Worm (Caenorhabditis elegans) whole organism, late embryonic: Measurements from ENCODE around the gene F39B3.3.

Experiments used
- C08G9.2 ChIP-seq: sonication (generic microtip); optimal IDR thresholded peaks from 2 replicates; lab custom pipeline; 2016; ENCODE audit warnings: mild to moderate bottlenecking, missing genetic modification characterization, moderate library complexity, missing compliant biosample characterization
- F13H6.1 ChIP-seq: sonication (generic microtip); optimal IDR thresholded peaks from 2 replicates; lab custom pipeline; 2016; ENCODE audit warnings: missing genetic modification characterization, missing compliant biosample characterization
- K02D7.2 ChIP-seq: sonication (generic microtip); optimal IDR thresholded peaks from 2 replicates; lab custom pipeline; 2017; ENCODE audit warnings: mild to moderate bottlenecking, missing genetic modification characterization, missing compliant biosample characterization
- T23F11.4 ChIP-seq: fragments of 200-800 bp; sonication (Bioruptor generic); optimal IDR thresholded peaks from 2 replicates; lab custom pipeline; 2018; ENCODE audit warnings: mild to moderate bottlenecking, missing genetic modification characterization, missing compliant biosample characterization
- Y22D7AL.16 ChIP-seq: sonication (generic microtip); optimal IDR thresholded peaks from 2 replicates; lab custom pipeline; 2016; ENCODE audit warnings: missing genetic modification characterization, missing compliant biosample characterization
- ama-1 ChIP-seq: fragments of 150-350 bp; optimal IDR thresholded peaks from 2 replicates; lab custom pipeline; 2014
- ceh-18 ChIP-seq: sonication (generic microtip); optimal IDR thresholded peaks from 2 replicates; lab custom pipeline; 2016; ENCODE audit warnings: missing genetic modification characterization, missing compliant biosample characterization
- ceh-22 ChIP-seq: sonication (generic microtip); optimal IDR thresholded peaks from 2 replicates; lab custom pipeline; 2017; ENCODE audit warnings: missing biosample characterization, missing genetic modification characterization
- ceh-31 ChIP-seq: sonication (generic microtip); optimal IDR thresholded peaks from 2 replicates; lab custom pipeline; 2016; ENCODE audit warnings: missing genetic modification characterization, missing compliant biosample characterization
- ceh-34 ChIP-seq: sonication (generic microtip); optimal IDR thresholded peaks from 2 replicates; lab custom pipeline; 2016; ENCODE audit warnings: mild to moderate bottlenecking, missing genetic modification characterization, missing compliant biosample characterization
- ceh-45 ChIP-seq: fragments of 200-800 bp; sonication (Bioruptor generic); IDR thresholded peaks from 2 replicates; pipeline ENCODE4 v1.3.6; 2022; ENCODE audit warnings: missing genetic modification reagents, missing genetic modification characterization, missing compliant biosample characterization
- ceh-48 ChIP-seq: sonication (generic microtip); optimal IDR thresholded peaks from 2 replicates; lab custom pipeline; 2016; ENCODE audit warnings: missing genetic modification characterization, inconsistent platforms, missing compliant biosample characterization
- ceh-6 ChIP-seq: fragments of 200-800 bp; sonication (Bioruptor generic); optimal IDR thresholded peaks from 2 replicates; lab custom pipeline; 2018; ENCODE audit warnings: mild to moderate bottlenecking, missing genetic modification characterization, missing compliant biosample characterization
- che-1 ChIP-seq: sonication (generic microtip); optimal IDR thresholded peaks from 2 replicates; lab custom pipeline; 2016; ENCODE audit warnings: mild to moderate bottlenecking, missing genetic modification characterization, missing compliant biosample characterization
- dmd-4 ChIP-seq: sonication (generic microtip); optimal IDR thresholded peaks from 2 replicates; lab custom pipeline; 2016; ENCODE audit warnings: borderline replicate concordance, missing genetic modification characterization, missing compliant biosample characterization
- dve-1 ChIP-seq: sonication (generic microtip); optimal IDR thresholded peaks from 2 replicates; lab custom pipeline; 2017; ENCODE audit warnings: antibody characterized with exemption, mild to moderate bottlenecking, missing genetic modification characterization, missing compliant biosample characterization
- elt-2 ChIP-seq: sonication (generic microtip); optimal IDR thresholded peaks from 2 replicates; lab custom pipeline; 2016; ENCODE audit warnings: missing genetic modification reagents, missing genetic modification characterization, missing compliant biosample characterization
- elt-4 ChIP-seq: sonication (generic microtip); optimal IDR thresholded peaks from 2 replicates; lab custom pipeline; 2016; ENCODE audit warnings: missing genetic modification characterization, missing compliant biosample characterization
- fax-1 ChIP-seq: sonication (generic microtip); optimal IDR thresholded peaks from 2 replicates; lab custom pipeline; 2016; ENCODE audit warnings: missing genotype, missing genetic modification characterization, missing compliant biosample characterization
- fkh-10 ChIP-seq: fragments of 150-350 bp; optimal IDR thresholded peaks from 2 replicates; lab custom pipeline; 2014; ENCODE audit warnings: missing biosample characterization, missing genetic modification reagents, missing genetic modification characterization
- hlh-30 ChIP-seq: sonication (generic microtip); optimal IDR thresholded peaks from 2 replicates; lab custom pipeline; 2017; ENCODE audit warnings: antibody characterized with exemption, missing genetic modification characterization, missing compliant biosample characterization; ENCODE audit not compliant: insufficient read depth
- hlh-6 ChIP-seq: sonication (generic microtip); optimal IDR thresholded peaks from 2 replicates; lab custom pipeline; 2016; ENCODE audit warnings: missing genotype, missing genetic modification characterization, missing compliant biosample characterization
- hlh-8 ChIP-seq: sonication (generic microtip); optimal IDR thresholded peaks from 2 replicates; lab custom pipeline; 2016; ENCODE audit warnings: missing genotype, missing genetic modification characterization, missing compliant biosample characterization
- lin-11 ChIP-seq: fragments of 200-800 bp; sonication (Bioruptor generic); optimal IDR thresholded peaks from 2 replicates; lab custom pipeline; 2018; ENCODE audit warnings: mild to moderate bottlenecking, missing genetic modification characterization, missing compliant biosample characterization
- madf-2 ChIP-seq: sonication (generic microtip); optimal IDR thresholded peaks from 2 replicates; lab custom pipeline; 2017; ENCODE audit warnings: missing genetic modification characterization, missing compliant biosample characterization
- mec-3 ChIP-seq: sonication (generic microtip); optimal IDR thresholded peaks from 2 replicates; lab custom pipeline; 2016; ENCODE audit warnings: borderline replicate concordance, missing genetic modification characterization, missing compliant biosample characterization
- nfya-1 ChIP-seq: sonication (generic microtip); optimal IDR thresholded peaks from 2 replicates; lab custom pipeline; 2017; ENCODE audit warnings: missing genetic modification characterization, mild to moderate bottlenecking, missing compliant biosample characterization, antibody characterized with exemption, moderate library complexity
- npax-4 ChIP-seq: sonication (generic microtip); optimal IDR thresholded peaks from 2 replicates; lab custom pipeline; 2016; ENCODE audit warnings: missing genetic modification characterization, missing compliant biosample characterization
- odd-2 ChIP-seq: sonication (generic microtip); optimal IDR thresholded peaks from 2 replicates; lab custom pipeline; 2017; ENCODE audit warnings: antibody characterized with exemption, mild to moderate bottlenecking, missing genetic modification characterization, missing compliant biosample characterization
- pat-9 ChIP-seq: fragments of 200-800 bp; sonication (Bioruptor generic); optimal IDR thresholded peaks from 2 replicates; lab custom pipeline; 2018; ENCODE audit warnings: mild to moderate bottlenecking, missing genetic modification characterization, moderate library complexity, missing compliant biosample characterization
- pax-1 ChIP-seq: fragments of 150-350 bp; optimal IDR thresholded peaks from 2 replicates; lab custom pipeline; 2014; ENCODE audit warnings: missing biosample characterization, missing genetic modification characterization
- pha-2 ChIP-seq: sonication (generic microtip); optimal IDR thresholded peaks from 2 replicates; lab custom pipeline; 2017; ENCODE audit warnings: mild to moderate bottlenecking, missing genetic modification characterization, missing compliant biosample characterization
- pqm-1 ChIP-seq: sonication (generic microtip); optimal IDR thresholded peaks from 2 replicates; lab custom pipeline; 2016; ENCODE audit warnings: missing genetic modification characterization, missing compliant biosample characterization
- pros-1 ChIP-seq: fragments of 150-350 bp; optimal IDR thresholded peaks from 2 replicates; lab custom pipeline; 2014; ENCODE audit warnings: missing biosample characterization, missing genetic modification reagents, missing genetic modification characterization
- sdc-2 ChIP-seq: sonication (generic microtip); optimal IDR thresholded peaks from 2 replicates; lab custom pipeline; 2016; ENCODE audit warnings: missing genotype, missing genetic modification characterization, missing compliant biosample characterization
- sox-2 ChIP-seq: fragments of 200-800 bp; sonication (Bioruptor generic); IDR thresholded peaks from 2 replicates; pipeline ENCODE4 v1.3.6; 2022; ENCODE audit warnings: missing genetic modification reagents, missing genetic modification characterization, missing compliant biosample characterization
- sox-4 ChIP-seq: sonication (generic microtip); optimal IDR thresholded peaks from 2 replicates; lab custom pipeline; 2017; ENCODE audit warnings: mild to moderate bottlenecking, missing genetic modification characterization, inconsistent platforms, missing compliant biosample characterization
- syd-9 ChIP-seq: sonication (generic microtip); optimal IDR thresholded peaks from 2 replicates; lab custom pipeline; 2016; ENCODE audit warnings: mild to moderate bottlenecking, missing genetic modification characterization, moderate library complexity, missing compliant biosample characterization
- tbx-2 ChIP-seq: sonication (generic microtip); optimal IDR thresholded peaks from 2 replicates; lab custom pipeline; 2016; ENCODE audit warnings: missing genetic modification characterization, missing compliant biosample characterization
- tbx-7 ChIP-seq: sonication (generic microtip); optimal IDR thresholded peaks from 2 replicates; lab custom pipeline; 2016; ENCODE audit warnings: missing genotype, missing genetic modification characterization, missing compliant biosample characterization
- ttx-3 ChIP-seq: sonication (generic microtip); optimal IDR thresholded peaks from 2 replicates; lab custom pipeline; 2016; ENCODE audit warnings: missing genetic modification reagents, missing genetic modification characterization, missing compliant biosample characterization
- unc-42 ChIP-seq: sonication (generic microtip); optimal IDR thresholded peaks from 2 replicates; lab custom pipeline; 2016; ENCODE audit warnings: missing genotype, missing genetic modification characterization, missing compliant biosample characterization
- unc-55 ChIP-seq: sonication (generic microtip); optimal IDR thresholded peaks from 2 replicates; lab custom pipeline; 2017; ENCODE audit warnings: missing biosample characterization, missing genetic modification reagents, missing genetic modification characterization
- unc-86 ChIP-seq: sonication (generic microtip); optimal IDR thresholded peaks from 2 replicates; lab custom pipeline; 2016; ENCODE audit warnings: missing genetic modification characterization, missing compliant biosample characterization
- zip-5 ChIP-seq: sonication (generic microtip); optimal IDR thresholded peaks from 2 replicates; lab custom pipeline; 2016; ENCODE audit warnings: missing genetic modification characterization, missing compliant biosample characterization
- ztf-16 ChIP-seq: sonication (generic microtip); optimal IDR thresholded peaks from 2 replicates; lab custom pipeline; 2017; ENCODE audit warnings: missing genetic modification characterization, missing compliant biosample characterization

F39B3.3 gene

ce11 chrX:17567378-17567777, 11.5 kb downstream of the F39B3.3 start, which contains the start of gene F39B3.7:
F39B3.7 (minus strand) TSS chrX:17567478.
- no peak for TF ChIP-seq pax-1 (tag; lab: Kevin White, UChicago)
- TF ChIP-seq F13H6.1: no peak
- no peak for TF ChIP-seq elt-2 (tag; lab: Kevin White, UChicago)
- no peak for TF ChIP-seq dve-1 (tag; lab: Kevin White, UChicago)
- TF ChIP-seq hlh-6 (tag; lab: Kevin White, UChicago): no peak
- no peak for TF ChIP-seq ceh-6 (GFP tag; lab: Kevin White, UChicago)
- TF ChIP-seq ttx-3 (tag; lab: Kevin White, UChicago): no peak
- no peak for TF ChIP-seq sox-4 (tag; lab: Kevin White, UChicago)
- no peak for TF ChIP-seq ceh-45 (GFP tag; lab: Robert Waterston, UW)
- no peak for TF ChIP-seq madf-2 (tag; lab: Kevin White, UChicago)
- no peak for TF ChIP-seq K02D7.2 (tag; lab: Kevin White, UChicago)
- TF ChIP-seq T23F11.4: no peak
- no peak for TF ChIP-seq nfya-1
- no peak for TF ChIP-seq che-1
- TF ChIP-seq Y22D7AL.16 (tag; lab: Kevin White, UChicago): no peak
- no peak for TF ChIP-seq unc-86 (tag; lab: Kevin White, UChicago)
- no peak for TF ChIP-seq elt-4 (tag; lab: Kevin White, UChicago)
- TF ChIP-seq pros-1 (tag; lab: Kevin White, UChicago): no peak
- no peak for TF ChIP-seq fax-1 (tag; lab: Kevin White, UChicago)

ce11 chrX:17563411-17563810, 15.5 kb downstream of the F39B3.3 start, which contains the start of gene F31A3.5:
F31A3.5 (minus strand) TSS chrX:17563610.
- no peak for TF ChIP-seq sdc-2 (tag; lab: Kevin White, UChicago)
- no peak for TF ChIP-seq fkh-10
- no peak for TF ChIP-seq npax-4
- TF ChIP-seq C08G9.2 (tag; lab: Kevin White, UChicago): no peak
- peak; percentile 61 for TF ChIP-seq unc-55 (GFP tag; lab: Kevin White, UChicago)
- TF ChIP-seq mec-3 (tag; lab: Kevin White, UChicago): no peak
- TF ChIP-seq ama-1: no peak

DNA sequence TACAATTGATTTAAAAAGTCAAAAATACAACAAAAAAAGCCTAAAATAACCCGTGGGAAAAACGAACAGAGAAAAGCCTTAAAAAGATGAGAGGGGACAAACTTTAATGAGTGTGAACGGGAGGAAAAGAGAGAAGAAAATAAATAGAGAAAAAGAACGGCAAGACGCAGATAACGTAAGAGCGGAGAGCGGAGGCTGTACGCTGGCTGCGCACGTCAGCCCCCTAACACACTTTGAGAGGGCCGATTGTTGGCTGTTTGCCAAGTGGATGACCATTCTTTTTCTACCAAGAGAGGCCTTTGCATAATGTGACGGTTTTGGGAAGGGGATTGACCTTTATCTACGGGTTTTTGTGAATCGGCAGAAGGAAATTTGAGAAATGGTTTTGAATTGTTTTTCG, 16.7 kb downstream of the F39B3.3 start:
- TF ChIP-seq elt-2 (tag; lab: Kevin White, UChicago) (no peak), tbx-2 (tag; lab: Kevin White, UChicago) (peak; percentile 5), Y22D7AL.16 (tag; lab: Kevin White, UChicago) (no peak), ztf-16 (tag; lab: Kevin White, UChicago) (no peak), fax-1 (tag; lab: Kevin White, UChicago) (no peak), dve-1 (tag; lab: Kevin White, UChicago) (no peak), pat-9 (tag; lab: Kevin White, UChicago) (no peak), sox-2 (GFP tag; lab: Robert Waterston, UW) (no peak), ceh-18 (no peak), pha-2 (tag; lab: Kevin White, UChicago) (no peak), lin-11 (tag; lab: Kevin White, UChicago) (no peak), odd-2 (tag; lab: Kevin White, UChicago) (no peak), hlh-30 (no peak), zip-5 (no peak), ttx-3 (tag; lab: Kevin White, UChicago) (no peak), dmd-4 (tag; lab: Kevin White, UChicago) (no peak), ceh-48 (tag; lab: Kevin White, UChicago) (no peak), syd-9 (tag; lab: Kevin White, UChicago) (no peak), unc-86 (tag; lab: Kevin White, UChicago) (no peak), sdc-2 (tag; lab: Kevin White, UChicago) (peak; percentile 58), hlh-6 (tag; lab: Kevin White, UChicago) (no peak), F13H6.1 (no peak), sox-4 (tag; lab: Kevin White, UChicago) (no peak), npax-4 (no peak), hlh-8 (no peak), pqm-1 (tag; lab: Kevin White, UChicago) (no peak), ceh-31 (no peak), nfya-1 (no peak), unc-42 (tag; lab: Kevin White, UChicago) (peak; percentile 5), tbx-7 (tag; lab: Kevin White, UChicago) (no peak), unc-55 (GFP tag; lab: Kevin White, UChicago) (peak; percentile 41), ceh-34 (tag; lab: Kevin White, UChicago) (no peak), mec-3 (tag; lab: Kevin White, UChicago) (no peak), ceh-22 (no peak)
- TF ChIP-seq, all 69 proteins: peak for 4
